Worm (Caenorhabditis elegans) whole organism, late embryonic: ENCODE data around the gene algn-13.

ENCODE experiments used
- C08G9.2 ChIP-seq: sonication (generic microtip); optimal IDR thresholded peaks from 2 replicates; lab custom pipeline; 2016; ENCODE audit warnings: mild to moderate bottlenecking, missing genetic modification characterization, moderate library complexity, missing compliant biosample characterization
- C38D4.7 ChIP-seq: fragments of 200-800 bp; sonication (Bioruptor generic); optimal IDR thresholded peaks from 2 replicates; lab custom pipeline; 2018; ENCODE audit warnings: mild to moderate bottlenecking, missing genetic modification characterization, moderate library complexity, missing compliant biosample characterization
- F13H6.1 ChIP-seq: sonication (generic microtip); optimal IDR thresholded peaks from 2 replicates; lab custom pipeline; 2016; ENCODE audit warnings: missing genetic modification characterization, missing compliant biosample characterization
- K09A11.1 ChIP-seq: sonication (generic microtip); optimal IDR thresholded peaks from 2 replicates; lab custom pipeline; 2017; ENCODE audit warnings: antibody characterized with exemption, mild to moderate bottlenecking, missing genetic modification characterization, missing compliant biosample characterization; ENCODE audit not compliant: insufficient read depth
- T23F11.4 ChIP-seq: fragments of 200-800 bp; sonication (Bioruptor generic); optimal IDR thresholded peaks from 2 replicates; lab custom pipeline; 2018; ENCODE audit warnings: mild to moderate bottlenecking, missing genetic modification characterization, missing compliant biosample characterization
- ama-1 ChIP-seq: fragments of 150-350 bp; optimal IDR thresholded peaks from 2 replicates; lab custom pipeline; 2014
- ceh-2 ChIP-seq: sonication (generic microtip); optimal IDR thresholded peaks from 2 replicates; lab custom pipeline; 2016; ENCODE audit warnings: missing genotype, missing genetic modification characterization, missing compliant biosample characterization
- ceh-31 ChIP-seq: sonication (generic microtip); optimal IDR thresholded peaks from 2 replicates; lab custom pipeline; 2016; ENCODE audit warnings: missing genetic modification characterization, missing compliant biosample characterization
- ceh-34 ChIP-seq: sonication (generic microtip); optimal IDR thresholded peaks from 2 replicates; lab custom pipeline; 2016; ENCODE audit warnings: mild to moderate bottlenecking, missing genetic modification characterization, missing compliant biosample characterization
- ceh-45 ChIP-seq: fragments of 200-800 bp; sonication (Bioruptor generic); IDR thresholded peaks from 2 replicates; pipeline ENCODE4 v1.3.6; 2022; ENCODE audit warnings: missing genetic modification reagents, missing genetic modification characterization, missing compliant biosample characterization
- ceh-6 ChIP-seq: fragments of 200-800 bp; sonication (Bioruptor generic); optimal IDR thresholded peaks from 2 replicates; lab custom pipeline; 2018; ENCODE audit warnings: mild to moderate bottlenecking, missing genetic modification characterization, missing compliant biosample characterization
- ceh-9 ChIP-seq: sonication (generic microtip); optimal IDR thresholded peaks from 2 replicates; lab custom pipeline; 2016; ENCODE audit warnings: mild to moderate bottlenecking, missing genetic modification characterization, inconsistent platforms, missing compliant biosample characterization
- che-1 ChIP-seq: sonication (generic microtip); optimal IDR thresholded peaks from 2 replicates; lab custom pipeline; 2016; ENCODE audit warnings: mild to moderate bottlenecking, missing genetic modification characterization, missing compliant biosample characterization
- dmd-4 ChIP-seq: sonication (generic microtip); optimal IDR thresholded peaks from 2 replicates; lab custom pipeline; 2016; ENCODE audit warnings: borderline replicate concordance, missing genetic modification characterization, missing compliant biosample characterization
- elt-2 ChIP-seq: sonication (generic microtip); optimal IDR thresholded peaks from 2 replicates; lab custom pipeline; 2016; ENCODE audit warnings: missing genetic modification reagents, missing genetic modification characterization, missing compliant biosample characterization
- elt-4 ChIP-seq: sonication (generic microtip); optimal IDR thresholded peaks from 2 replicates; lab custom pipeline; 2016; ENCODE audit warnings: missing genetic modification characterization, missing compliant biosample characterization
- eyg-1 ChIP-seq: sonication (generic microtip); optimal IDR thresholded peaks from 2 replicates; lab custom pipeline; 2016; ENCODE audit warnings: missing genotype, missing genetic modification characterization, missing compliant biosample characterization
- gmeb-2 ChIP-seq: sonication (generic microtip); optimal IDR thresholded peaks from 2 replicates; lab custom pipeline; 2016; ENCODE audit warnings: missing genetic modification characterization, inconsistent platforms, missing compliant biosample characterization
- hlh-13 ChIP-seq: fragments of 200-800 bp; sonication (Bioruptor generic); optimal IDR thresholded peaks from 2 replicates; lab custom pipeline; 2018; ENCODE audit warnings: mild to moderate bottlenecking, missing genetic modification characterization, missing compliant biosample characterization
- hlh-15 ChIP-seq: sonication (generic microtip); optimal IDR thresholded peaks from 2 replicates; lab custom pipeline; 2016; ENCODE audit warnings: missing genetic modification characterization, missing compliant biosample characterization
- hlh-30 ChIP-seq: sonication (generic microtip); optimal IDR thresholded peaks from 2 replicates; lab custom pipeline; 2017; ENCODE audit warnings: antibody characterized with exemption, missing genetic modification characterization, missing compliant biosample characterization; ENCODE audit not compliant: insufficient read depth
- hlh-8 ChIP-seq: sonication (generic microtip); optimal IDR thresholded peaks from 2 replicates; lab custom pipeline; 2016; ENCODE audit warnings: missing genotype, missing genetic modification characterization, missing compliant biosample characterization
- lin-11 ChIP-seq: fragments of 200-800 bp; sonication (Bioruptor generic); optimal IDR thresholded peaks from 2 replicates; lab custom pipeline; 2018; ENCODE audit warnings: mild to moderate bottlenecking, missing genetic modification characterization, missing compliant biosample characterization
- madf-2 ChIP-seq: sonication (generic microtip); optimal IDR thresholded peaks from 2 replicates; lab custom pipeline; 2017; ENCODE audit warnings: missing genetic modification characterization, missing compliant biosample characterization
- nhr-11 ChIP-seq: fragments of 150-350 bp; optimal IDR thresholded peaks from 2 replicates; lab custom pipeline; 2014; ENCODE audit warnings: missing biosample characterization, missing genetic modification characterization
- odd-2 ChIP-seq: sonication (generic microtip); optimal IDR thresholded peaks from 2 replicates; lab custom pipeline; 2017; ENCODE audit warnings: antibody characterized with exemption, mild to moderate bottlenecking, missing genetic modification characterization, missing compliant biosample characterization
- pag-3 ChIP-seq: sonication (generic microtip); optimal IDR thresholded peaks from 2 replicates; lab custom pipeline; 2016; ENCODE audit warnings: missing compliant biosample characterization, missing genetic modification characterization, borderline replicate concordance
- pat-9 ChIP-seq: fragments of 200-800 bp; sonication (Bioruptor generic); optimal IDR thresholded peaks from 2 replicates; lab custom pipeline; 2018; ENCODE audit warnings: mild to moderate bottlenecking, missing genetic modification characterization, moderate library complexity, missing compliant biosample characterization
- pax-1 ChIP-seq: fragments of 150-350 bp; optimal IDR thresholded peaks from 2 replicates; lab custom pipeline; 2014; ENCODE audit warnings: missing biosample characterization, missing genetic modification characterization
- pha-4 ChIP-seq: fragments of 150-350 bp; optimal IDR thresholded peaks from 2 replicates; lab custom pipeline; 2018; ENCODE audit warnings: missing biosample characterization, missing genetic modification reagents, missing genetic modification characterization
- pqm-1 ChIP-seq: sonication (generic microtip); optimal IDR thresholded peaks from 2 replicates; lab custom pipeline; 2016; ENCODE audit warnings: missing genetic modification characterization, missing compliant biosample characterization
- rnt-1 ChIP-seq: sonication (generic microtip); optimal IDR thresholded peaks from 2 replicates; lab custom pipeline; 2016; ENCODE audit warnings: missing genetic modification characterization, missing compliant biosample characterization
- sdc-2 ChIP-seq: sonication (generic microtip); optimal IDR thresholded peaks from 2 replicates; lab custom pipeline; 2016; ENCODE audit warnings: missing genotype, missing genetic modification characterization, missing compliant biosample characterization
- syd-9 ChIP-seq: sonication (generic microtip); optimal IDR thresholded peaks from 2 replicates; lab custom pipeline; 2016; ENCODE audit warnings: mild to moderate bottlenecking, missing genetic modification characterization, moderate library complexity, missing compliant biosample characterization
- tbx-7 ChIP-seq: sonication (generic microtip); optimal IDR thresholded peaks from 2 replicates; lab custom pipeline; 2016; ENCODE audit warnings: missing genotype, missing genetic modification characterization, missing compliant biosample characterization
- ttx-3 ChIP-seq: sonication (generic microtip); optimal IDR thresholded peaks from 2 replicates; lab custom pipeline; 2016; ENCODE audit warnings: missing genetic modification reagents, missing genetic modification characterization, missing compliant biosample characterization
- unc-3 ChIP-seq, 2 experiments: fragments of 200-800 bp in 1 of 2; sonication (Bioruptor generic) in 1 of 2; sonication (generic microtip) in 1 of 2; conservative IDR thresholded peaks in 1 of 2; optimal IDR thresholded peaks in 1 of 2; 2 replicates each; pipeline versions ENCODE4 v1.3.6 to Lab custom; 2016 to 2022; ENCODE audit warnings: missing compliant biosample characterization in 2 of 2, missing genetic modification characterization in 2 of 2, missing genetic modification reagents in 1 of 2
- unc-55 ChIP-seq: sonication (generic microtip); optimal IDR thresholded peaks from 2 replicates; lab custom pipeline; 2017; ENCODE audit warnings: missing biosample characterization, missing genetic modification reagents, missing genetic modification characterization
- unc-86 ChIP-seq: sonication (generic microtip); optimal IDR thresholded peaks from 2 replicates; lab custom pipeline; 2016; ENCODE audit warnings: missing genetic modification characterization, missing compliant biosample characterization
- zip-5 ChIP-seq: sonication (generic microtip); optimal IDR thresholded peaks from 2 replicates; lab custom pipeline; 2016; ENCODE audit warnings: missing genetic modification characterization, missing compliant biosample characterization
- ztf-16 ChIP-seq: sonication (generic microtip); optimal IDR thresholded peaks from 2 replicates; lab custom pipeline; 2017; ENCODE audit warnings: missing genetic modification characterization, missing compliant biosample characterization

The algn-13 gene

DNA sequence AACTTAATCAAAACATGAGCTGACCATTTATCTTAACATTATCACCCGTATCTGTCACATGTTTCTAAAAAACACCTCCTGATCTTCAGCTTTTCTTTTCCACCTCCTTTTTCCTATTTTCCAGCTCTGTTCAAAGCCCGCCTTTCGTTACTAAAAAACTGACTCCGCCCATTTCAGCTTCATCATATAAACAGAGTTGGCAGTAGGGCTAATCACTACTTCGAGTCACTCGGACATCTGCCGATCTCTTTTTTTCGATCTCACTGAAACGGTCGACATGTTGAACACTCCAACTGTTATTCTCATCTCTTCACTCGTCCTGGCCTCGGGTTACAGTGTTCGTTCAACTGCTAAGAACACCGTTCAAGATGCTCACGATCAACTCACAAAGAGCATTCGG is 30.7 kb upstream of the algn-13 start, which contains the start of gene droe-4:
TSS of gene droe-4 (plus strand) at position 172 of the 400 bp plus-strand sequence.
- TF ChIP-seq hlh-8 (tag; lab: Kevin White, UChicago) = no peak
- no peak for TF ChIP-seq ama-1 (lab: Kevin White, UChicago)
- no peak for TF ChIP-seq zip-5
- no peak for TF ChIP-seq sdc-2 (tag; lab: Kevin White, UChicago)
- no peak for TF ChIP-seq elt-4
- no peak for TF ChIP-seq rnt-1 (tag; lab: Kevin White, UChicago)
- TF ChIP-seq ceh-9 (tag; lab: Kevin White, UChicago) = no peak
- no peak for TF ChIP-seq gmeb-2 (tag; lab: Kevin White, UChicago)
- TF ChIP-seq ceh-6 (GFP tag; lab: Kevin White, UChicago) = no peak
- no peak for TF ChIP-seq ceh-2 (tag; lab: Kevin White, UChicago)
- TF ChIP-seq ceh-45 = no peak
- no peak for TF ChIP-seq elt-2 (tag; lab: Kevin White, UChicago)
- TF ChIP-seq odd-2 (tag; lab: Kevin White, UChicago) = no peak
- TF ChIP-seq hlh-13 (GFP tag; lab: Kevin White, UChicago) = no peak
- TF ChIP-seq madf-2 (tag; lab: Kevin White, UChicago) = no peak
- TF ChIP-seq unc-3 (GFP tag; conservative IDR thresholded peaks at IDR 0.05; lab: Robert Waterston, UW) = no peak
- no peak for TF ChIP-seq unc-3 (tag; optimal IDR thresholded peaks at IDR 0.05; lab: Kevin White, UChicago)
- TF ChIP-seq, all 69 proteins: peak for 0

DNA sequence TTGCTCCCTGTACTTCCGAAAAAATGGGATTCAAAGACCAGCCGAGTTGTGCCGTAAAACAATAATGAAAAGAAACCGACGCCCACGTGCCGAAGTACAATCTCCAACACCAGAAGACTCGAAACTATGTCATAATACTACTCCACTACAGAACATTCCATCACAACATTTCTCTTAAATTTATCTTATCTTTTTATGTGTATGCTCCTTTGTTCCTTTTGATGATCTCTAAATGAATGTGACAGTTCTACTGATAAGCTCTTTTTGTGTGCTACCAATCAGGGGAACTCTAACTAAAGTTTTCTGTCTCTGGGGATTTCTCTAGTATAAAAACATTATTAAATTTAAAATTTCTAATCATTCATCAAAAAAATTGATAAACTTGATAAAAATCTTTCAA is 25.0 kb upstream of the algn-13 start:
- TF ChIP-seq dmd-4 (tag; lab: Kevin White, UChicago) (no peak), nhr-11 (tag; lab: Kevin White, UChicago) (no peak), hlh-30 (tag; lab: Kevin White, UChicago) (no peak), elt-2 (tag; lab: Kevin White, UChicago) (peak; percentile 89), ceh-34 (tag; lab: Kevin White, UChicago) (no peak), pag-3 (tag; lab: Kevin White, UChicago) (no peak)

DNA sequence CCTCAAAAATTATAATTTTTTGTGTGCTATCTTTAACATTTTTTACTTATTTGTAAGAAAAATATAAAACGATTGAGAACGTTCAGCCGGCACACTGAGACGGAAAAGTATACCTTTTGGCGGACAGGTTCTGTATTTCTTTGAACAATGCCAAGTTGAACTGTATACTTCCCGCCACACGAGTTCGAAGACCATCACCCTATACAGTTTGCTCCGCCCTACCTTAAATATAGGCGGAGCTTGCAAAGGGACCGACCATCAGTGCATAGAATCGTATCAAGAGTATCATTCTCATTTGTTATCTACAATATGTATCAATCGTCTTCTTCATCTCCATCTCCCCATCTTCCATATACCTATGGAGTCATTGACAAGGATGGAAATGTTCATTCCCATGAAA is 23.1 kb upstream of the algn-13 start, which contains the start of gene end-1:
TSS of gene end-1 (plus strand) at position 301 of the 400 bp plus-strand sequence.
- no peak for TF ChIP-seq madf-2 (tag; lab: Kevin White, UChicago)
- no peak for TF ChIP-seq pha-4 (tag; lab: Kevin White, UChicago)
- no peak for TF ChIP-seq pat-9
- TF ChIP-seq tbx-7 (tag; lab: Kevin White, UChicago) = no peak
- no peak for TF ChIP-seq ztf-16 (tag; lab: Kevin White, UChicago)
- TF ChIP-seq F13H6.1 (tag; lab: Kevin White, UChicago) = no peak
- TF ChIP-seq C38D4.7 (GFP tag; lab: Kevin White, UChicago) = no peak
- no peak for TF ChIP-seq K09A11.1
- no peak for TF ChIP-seq ceh-31
- no peak for TF ChIP-seq ttx-3 (tag; lab: Kevin White, UChicago)
- no peak for TF ChIP-seq lin-11 (tag; lab: Kevin White, UChicago)
- TF ChIP-seq hlh-15 = no peak
- no peak for TF ChIP-seq C08G9.2 (tag; lab: Kevin White, UChicago)

DNA sequence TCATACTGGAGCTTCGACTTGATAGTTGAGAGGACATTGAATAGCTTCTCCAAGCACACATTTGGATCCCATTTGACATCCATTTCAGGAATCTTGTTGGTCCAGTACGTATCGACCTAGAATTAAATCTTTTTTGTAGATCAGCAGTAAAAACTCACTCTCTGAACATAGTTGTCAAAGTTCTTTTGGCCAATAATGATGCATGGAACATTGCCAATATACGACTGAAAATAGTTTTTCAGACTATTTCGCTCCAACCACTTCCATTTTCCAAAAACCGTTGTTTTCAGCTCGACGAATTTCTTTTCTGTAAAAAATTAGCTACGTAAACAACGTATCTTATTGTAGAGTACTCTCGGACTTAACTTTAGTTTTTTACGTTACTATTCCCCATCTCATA is 19.9 kb upstream of the algn-13 start:
- TF ChIP-seq C38D4.7 (GFP tag; lab: Kevin White, UChicago) (no peak), odd-2 (tag; lab: Kevin White, UChicago) (no peak), dmd-4 (tag; lab: Kevin White, UChicago) (no peak), tbx-7 (tag; lab: Kevin White, UChicago) (no peak), unc-55 (GFP tag; lab: Kevin White, UChicago) (no peak), unc-86 (tag; lab: Kevin White, UChicago) (no peak), T23F11.4 (GFP tag; lab: Kevin White, UChicago) (no peak), pqm-1 (no peak), che-1 (tag; lab: Kevin White, UChicago) (no peak), C08G9.2 (tag; lab: Kevin White, UChicago) (no peak), eyg-1 (tag; lab: Kevin White, UChicago) (no peak), pax-1 (tag; lab: Kevin White, UChicago) (no peak), syd-9 (tag; lab: Kevin White, UChicago) (no peak)
